Fruit fly (Drosophila melanogaster): ENCODE measurements around the gene Gs1.
A peak's percentile ranks its signal among the peaks of the same experiment; 100 is the strongest.

The Gs1 gene

dm6 chr2L:143088-143487, 11.2 kb downstream of the Gs1 start, which contains the start of the genes CG31974 and CG11454 (continued):
- TF ChIP-seq dpn (GFP tag; optimal IDR thresholded peaks at IDR 0.05) (peak in 1 of 2 experiments; percentile 7), Sox100B (GFP tag; optimal IDR thresholded peaks at IDR 0.05) (no peak), CG3838 (GFP tag; optimal IDR thresholded peaks at IDR 0.05) (no peak), pan (optimal IDR thresholded peaks at IDR 0.05) (no peak), pan (GFP tag; optimal IDR thresholded peaks at IDR 0.05 in 1 of 2, IDR thresholded peaks at IDR 0.05 in 1 of 2) (no peak), CG1603 (tag; optimal IDR thresholded peaks at IDR 0.05) (peak; percentile 65), Med (GFP tag) (peak; percentile 83), Pdp1 (GFP tag; optimal IDR thresholded peaks at IDR 0.05) (peak in 1 of 2 experiments; percentile 63), CG16813 (GFP tag; IDR thresholded peaks at IDR 0.05; ENCODE audit: partially characterized antibody) (peak; percentile 67; the same call in 2 of the 3 replicates), Deaf1 (tag; optimal IDR thresholded peaks at IDR 0.05) (peak; percentile 25), peb (GFP tag; IDR thresholded peaks at IDR 0.05) (no peak), CG15269 (tag; optimal IDR thresholded peaks at IDR 0.05) (no peak), mirr (GFP tag; optimal IDR thresholded peaks at IDR 0.05) (peak; percentile 34), TFAM (GFP tag; optimal IDR thresholded peaks at IDR 0.05) (no peak), CG14860 (GFP tag; IDR thresholded peaks at IDR 0.05; ENCODE audit: partially characterized antibody) (peak; percentile 34; the same call in 1 of the 3 replicates), CG2129 (GFP tag; IDR thresholded peaks at IDR 0.05; ENCODE audit: partially characterized antibody) (peak; percentile 58), CG12391 (tag; optimal IDR thresholded peaks at IDR 0.05) (peak; percentile 25), fd96Cb (tag; optimal IDR thresholded peaks at IDR 0.05) (no peak), ara (GFP tag; IDR thresholded peaks at IDR 0.05) (no peak), Bgb (GFP tag; IDR thresholded peaks at IDR 0.05; ENCODE audit: partially characterized antibody) (peak; percentile 91), run (tag; optimal IDR thresholded peaks at IDR 0.05) (no peak), Chrac-16 (GFP tag; optimal IDR thresholded peaks at IDR 0.05) (no peak), onecut (GFP tag; IDR thresholded peaks at IDR 0.05) (no peak), CG17328 (GFP tag; IDR thresholded peaks at IDR 0.05) (no peak), Eip74EF (GFP tag; optimal IDR thresholded peaks at IDR 0.05) (peak in 1 of 2 experiments; percentile 69), Xrp1 (GFP tag; IDR thresholded peaks at IDR 0.05) (no peak), CTCF (GFP tag; optimal IDR thresholded peaks at IDR 0.05) (peak; percentile 43), CG9797 (GFP tag; optimal IDR thresholded peaks at IDR 0.05) (no peak), CG33213 (GFP tag; optimal IDR thresholded peaks at IDR 0.05) (peak; percentile 44), al (GFP tag; IDR thresholded peaks at IDR 0.05) (no peak), CG8944 (GFP tag; optimal IDR thresholded peaks at IDR 0.05) (no peak), mld (GFP tag; IDR thresholded peaks at IDR 0.05; ENCODE audit: partially characterized antibody) (0 out of 3 replicates have a peak, but pooled peaks have one; percentile 41), CG10979 (tag; optimal IDR thresholded peaks at IDR 0.05) (peak; percentile 7), Atf6 (GFP tag; IDR thresholded peaks at IDR 0.05) (no peak), CG10565 (GFP tag; optimal IDR thresholded peaks at IDR 0.05) (no peak), E2f2 (GFP tag; IDR thresholded peaks at IDR 0.05) (peak; percentile 88), CG43689 (GFP tag; IDR thresholded peaks at IDR 0.05) (no peak), Lhr (GFP tag; optimal IDR thresholded peaks at IDR 0.05) (peak; percentile 37), CG14710 (tag; optimal IDR thresholded peaks at IDR 0.05) (peak; percentile 23)

dm6 chr2L:146503-146902, 14.6 kb downstream of the Gs1 start:
- TF ChIP-seq CG16815 (GFP tag; optimal IDR thresholded peaks at IDR 0.05) (no peak), eve (GFP tag; optimal IDR thresholded peaks at IDR 0.05) (no peak), so (GFP tag; IDR thresholded peaks at IDR 0.05) (no peak), scrt (GFP tag; optimal IDR thresholded peaks at IDR 0.05) (peak; percentile 41), CG13894 (tag; optimal IDR thresholded peaks at IDR 0.05) (peak; percentile 91), Deaf1 (tag; optimal IDR thresholded peaks at IDR 0.05) (peak; percentile 74), Atf3 (GFP tag; optimal IDR thresholded peaks at IDR 0.05) (no peak), da (GFP tag; optimal IDR thresholded peaks at IDR 0.05) (no peak), Aef1 (GFP tag; IDR thresholded peaks at IDR 0.05) (no peak), Neu2 (GFP tag; optimal IDR thresholded peaks at IDR 0.05; ENCODE audit: borderline replicate concordance) (no peak), lmd (GFP tag; IDR thresholded peaks at IDR 0.05) (no peak), CG10366 (GFP tag; IDR thresholded peaks at IDR 0.05) (no peak), CG10267 (tag; optimal IDR thresholded peaks at IDR 0.05) (no peak), CG32532 (GFP tag; IDR thresholded peaks at IDR 0.05) (no peak), lov (optimal IDR thresholded peaks at IDR 0.05) (no peak), lov (GFP tag; IDR thresholded peaks at IDR 0.05) (no peak)

Measured in whole organism, embryonic.